Worm (Caenorhabditis elegans): Measurements from ENCODE around the gene tag-343.

DNA sequence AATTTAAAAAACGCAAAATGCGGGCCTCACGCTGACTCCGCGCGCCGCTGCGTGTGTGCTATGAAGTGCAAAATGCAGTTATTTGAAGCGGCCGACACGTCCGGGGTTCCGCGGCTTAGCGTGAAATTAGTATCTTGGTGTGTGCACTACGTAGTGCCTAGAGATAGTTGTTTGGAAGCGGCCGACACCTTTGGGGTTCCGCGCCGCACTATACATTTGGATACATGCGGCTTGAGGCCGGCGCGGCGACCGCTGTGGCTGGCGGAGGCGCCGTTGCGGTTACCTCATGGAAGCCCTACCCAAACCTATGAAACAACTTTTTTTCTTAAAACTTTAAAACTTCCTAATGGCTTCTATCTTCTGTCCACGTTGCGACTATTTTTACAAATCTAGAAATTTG lies 45.4 kb downstream of the tag-343 start:
- TF ChIP-seq dao-5 (tag; optimal IDR thresholded peaks at IDR 0.05) (no peak), him-1 (tag; optimal IDR thresholded peaks at IDR 0.05) (no peak), W03F9.2 (tag; optimal IDR thresholded peaks at IDR 0.05) (no peak)

Data from whole organism, L4/young adult.